Worm (Caenorhabditis elegans): ENCODE measurements around the gene rpl-22.

The rpl-22 gene

DNA sequence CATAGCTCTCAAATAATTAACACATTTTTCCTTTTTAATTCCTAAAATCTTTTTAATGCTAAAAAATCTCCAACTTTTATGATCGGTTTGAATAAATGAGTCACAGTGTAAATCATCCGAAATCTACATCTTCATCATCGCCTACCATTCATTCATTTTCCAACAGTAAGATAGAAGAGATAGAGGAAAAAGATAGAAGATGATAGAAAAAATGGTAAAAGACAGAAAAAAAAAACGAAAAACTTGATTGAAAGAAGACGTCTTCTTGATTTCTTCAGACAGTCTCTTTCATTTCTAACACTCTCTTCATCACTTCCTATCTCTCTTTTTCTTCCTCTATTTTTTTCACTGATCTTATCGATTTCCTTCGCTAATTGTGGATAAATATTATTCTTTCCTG, 47.8 kb downstream of the rpl-22 start:
- TF ChIP-seq fos-1 (tag; optimal IDR thresholded peaks at IDR 0.05) (peak; percentile 34), sma-3 (GFP tag; optimal IDR thresholded peaks at IDR 0.05) (no peak), blmp-1 (tag; optimal IDR thresholded peaks at IDR 0.05; ENCODE audit: insufficient read depth) (peak; percentile 46)

DNA sequence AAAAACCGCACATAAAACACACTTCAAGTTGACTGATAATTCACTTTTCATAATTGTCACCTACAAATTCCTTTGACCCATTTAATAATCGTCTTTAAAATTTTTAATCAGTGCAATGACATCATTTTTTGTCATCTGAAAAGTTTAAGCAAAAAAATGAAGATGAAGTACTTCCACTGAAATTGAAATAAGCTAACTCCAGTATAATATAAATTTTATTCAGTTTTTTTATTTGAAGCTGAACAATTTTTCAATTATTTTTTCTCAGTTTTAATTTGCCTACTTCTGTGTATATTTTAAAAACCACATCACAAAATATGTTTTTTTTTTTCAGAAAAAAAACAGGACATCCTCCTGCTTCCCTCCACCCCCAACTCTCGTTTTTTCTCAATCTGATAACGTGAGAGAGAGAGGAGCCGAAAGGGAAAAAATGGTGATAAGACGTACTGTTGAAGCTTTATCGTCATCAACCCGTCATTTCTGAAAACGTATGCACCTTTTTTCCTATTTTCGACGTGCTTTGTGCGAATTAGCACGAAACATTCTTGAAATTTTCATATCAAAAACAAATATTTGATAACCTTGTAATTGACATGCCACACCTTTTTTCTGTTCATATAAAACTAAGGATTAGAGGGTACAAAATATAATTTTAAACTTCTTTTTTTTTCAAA, 48.5 kb downstream of the rpl-22 start, which contains the start of the genes C04G6.11 and mpk-2:
Gene C04G6.11, minus strand, starts transcription at position 51 of the 674 bp plus-strand sequence.
Gene mpk-2, plus strand, starts transcription at position 335 of the 674 bp plus-strand sequence.
- TF ChIP-seq F13H6.1 (tag; optimal IDR thresholded peaks at IDR 0.05) (peak; percentile 33), ceh-16 (tag; optimal IDR thresholded peaks at IDR 0.05) (no peak), zag-1 (tag; optimal IDR thresholded peaks at IDR 0.05) (no peak), sma-9 (GFP tag; optimal IDR thresholded peaks at IDR 0.05) (peak; percentile 59), sma-9 (tag; optimal IDR thresholded peaks at IDR 0.05) (no peak), fos-1 (tag; optimal IDR thresholded peaks at IDR 0.05) (peak; percentile 73), crh-2 (tag; optimal IDR thresholded peaks at IDR 0.05) (peak; percentile 24), gmeb-1 (tag; optimal IDR thresholded peaks at IDR 0.05) (peak; percentile 25)

ce11 chrII:5105020-5105419, 49.6 kb downstream of the rpl-22 start:
- peak; percentile 52 for TF ChIP-seq F13H6.1 (tag; optimal IDR thresholded peaks at IDR 0.05)
- peak; percentile 35 for TF ChIP-seq blmp-1 (tag; optimal IDR thresholded peaks at IDR 0.05; ENCODE audit: insufficient read depth)
- TF ChIP-seq lin-13 (GFP tag; optimal IDR thresholded peaks at IDR 0.05), result peak; percentile 63
- no peak for TF ChIP-seq nhr-12 (tag; optimal IDR thresholded peaks at IDR 0.05)
- peak; percentile 79 for TF ChIP-seq fos-1 (tag; optimal IDR thresholded peaks at IDR 0.05)
- peak; percentile 43 for TF ChIP-seq zag-1 (tag; optimal IDR thresholded peaks at IDR 0.05)
- no peak for TF ChIP-seq nhr-25 (tag; optimal IDR thresholded peaks at IDR 0.05)
- TF ChIP-seq R02D3.7 (tag; optimal IDR thresholded peaks at IDR 0.05), result no peak
- TF ChIP-seq Y55F3AM.14 (GFP tag; optimal IDR thresholded peaks at IDR 0.05), result peak; percentile 61
- no peak for TF ChIP-seq mbf-1 (tag; optimal IDR thresholded peaks at IDR 0.05)
- TF ChIP-seq snpc-4 (tag; optimal IDR thresholded peaks at IDR 0.05), result no peak
- TF ChIP-seq sem-4 (tag; optimal IDR thresholded peaks at IDR 0.05), result peak; percentile 1
- TF ChIP-seq ZK546.5 (tag; optimal IDR thresholded peaks at IDR 0.05), result no peak
- peak; percentile 33 for TF ChIP-seq lin-11 (tag; optimal IDR thresholded peaks at IDR 0.05)
- peak; percentile 23 for TF ChIP-seq mab-5 (tag; optimal IDR thresholded peaks at IDR 0.05)
- TF ChIP-seq ztf-4 (tag; optimal IDR thresholded peaks at IDR 0.05), result peak; percentile 36
- TF ChIP-seq nhr-21 (tag; optimal IDR thresholded peaks at IDR 0.05), result peak; percentile 85
- peak; percentile 67 for TF ChIP-seq gmeb-1 (tag; optimal IDR thresholded peaks at IDR 0.05)
- peak; percentile 52 for TF ChIP-seq C34F6.9 (tag; optimal IDR thresholded peaks at IDR 0.05)
- peak in 1 of 2 experiments; percentile 49 for TF ChIP-seq lsy-2 (tag; optimal IDR thresholded peaks at IDR 0.05)
- no peak for TF ChIP-seq ztf-1 (GFP tag; conservative IDR thresholded peaks at IDR 0.05)
- peak in 1 of 2 experiments; percentile 4 for TF ChIP-seq mdl-1 (tag; optimal IDR thresholded peaks at IDR 0.05)
- TF ChIP-seq egl-27 (tag; optimal IDR thresholded peaks at IDR 0.05), result peak; percentile 53
- peak; percentile 57 for TF ChIP-seq sma-3 (GFP tag; optimal IDR thresholded peaks at IDR 0.05)
- TF ChIP-seq unc-55 (GFP tag; optimal IDR thresholded peaks at IDR 0.05), result peak; percentile 79
- no peak for TF ChIP-seq nhr-23 (tag; optimal IDR thresholded peaks at IDR 0.05)
- TF ChIP-seq peb-1 (tag; optimal IDR thresholded peaks at IDR 0.05), result no peak
- TF ChIP-seq crh-2 (tag; optimal IDR thresholded peaks at IDR 0.05), result peak; percentile 70
- TF ChIP-seq sma-9 (GFP tag; optimal IDR thresholded peaks at IDR 0.05), result peak; percentile 82
- no peak for TF ChIP-seq sma-9 (tag; optimal IDR thresholded peaks at IDR 0.05)
- TF ChIP-seq elt-1 (tag; optimal IDR thresholded peaks at IDR 0.05), result no peak
- TF ChIP-seq nhr-129 (tag; optimal IDR thresholded peaks at IDR 0.05), result peak; percentile 94

All from whole organism, L2 larva.